Worm (Caenorhabditis elegans): ENCODE results near the gene Y41E3.13.

DNA sequence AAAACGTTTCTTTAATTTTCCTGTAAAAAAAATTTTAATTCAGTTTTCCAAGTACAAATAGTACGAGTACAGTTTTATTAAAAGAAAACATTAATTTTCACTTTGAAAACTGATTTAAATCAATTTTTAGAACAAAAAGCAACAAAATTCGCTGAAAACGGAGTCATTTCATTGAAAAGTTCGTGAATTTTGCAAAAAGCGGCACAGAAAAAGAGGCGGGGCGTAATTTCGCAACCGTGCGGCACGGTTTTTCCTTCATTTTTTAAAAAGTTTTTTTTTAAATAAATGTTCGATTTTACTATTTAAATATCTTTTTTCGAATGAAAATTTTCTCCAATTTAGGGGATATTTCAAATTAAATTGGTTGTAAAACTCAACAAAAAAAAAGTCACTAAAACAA, 46.9 kb upstream of the Y41E3.13 start:
- no peak for TF ChIP-seq pes-1 (GFP tag; IDR thresholded peaks at IDR 0.05)
- TF ChIP-seq sea-1 (GFP tag; conservative IDR thresholded peaks at IDR 0.05), result no peak
- TF ChIP-seq ama-1 (optimal IDR thresholded peaks at IDR 0.05), result no peak
- TF ChIP-seq flt-1 (GFP tag; IDR thresholded peaks at IDR 0.05), result no peak
- no peak for TF ChIP-seq tra-4 (tag; optimal IDR thresholded peaks at IDR 0.05)
- no peak for TF ChIP-seq F13C5.2 (tag; optimal IDR thresholded peaks at IDR 0.05)
- TF ChIP-seq B0310.2 (tag; optimal IDR thresholded peaks at IDR 0.05), result no peak
- TF ChIP-seq ets-7 (tag; optimal IDR thresholded peaks at IDR 0.05), result no peak
- no peak for TF ChIP-seq hnd-1 (tag; optimal IDR thresholded peaks at IDR 0.05)

All from whole organism, early embryonic.